Worm (Caenorhabditis elegans) whole organism, L3 larva: Measurements from ENCODE around the gene nhr-42.

ENCODE experiments used
- R02D3.7 ChIP-seq: fragments of 150-350 bp; optimal IDR thresholded peaks from 2 replicates; lab custom pipeline; 2014; ENCODE audit warnings: missing biosample characterization, missing genetic modification characterization
- ZK546.5 ChIP-seq: sonication (generic microtip); optimal IDR thresholded peaks from 2 replicates; lab custom pipeline; 2017; ENCODE audit warnings: missing biosample characterization, missing genetic modification characterization
- ceh-28 ChIP-seq: fragments of 150-350 bp; optimal IDR thresholded peaks from 2 replicates; lab custom pipeline; 2014; ENCODE audit warnings: missing biosample characterization, missing genetic modification reagents, missing genetic modification characterization
- daf-12 ChIP-seq: fragments of 150-350 bp; optimal IDR thresholded peaks from 2 replicates; lab custom pipeline; 2014; ENCODE audit warnings: missing biosample characterization, missing genetic modification reagents, missing genetic modification characterization
- egl-27 ChIP-seq: sonication (generic microtip); optimal IDR thresholded peaks from 4 replicates; lab custom pipeline; 2017; ENCODE audit warnings: missing biosample characterization, missing genetic modification reagents, missing genetic modification characterization
- egl-5 ChIP-seq: fragments of 150-350 bp; optimal IDR thresholded peaks from 2 replicates; lab custom pipeline; 2017; ENCODE audit warnings: missing biosample characterization, missing genetic modification reagents, missing genetic modification characterization, inconsistent platforms
- elt-2 ChIP-seq: sonication (generic microtip); optimal IDR thresholded peaks from 2 replicates; lab custom pipeline; 2016; ENCODE audit warnings: missing genetic modification reagents, mild to moderate bottlenecking, missing genetic modification characterization, missing compliant biosample characterization
- elt-3 ChIP-seq, 3 experiments: fragments of 150-350 bp in 1 of 3; sonication (generic microtip) in 2 of 3; optimal IDR thresholded peaks; 2 replicates in 2 of 3; 4 replicates in 1 of 3; lab custom pipeline; 2014 to 2017; ENCODE audit warnings: missing biosample characterization in 3 of 3, missing genetic modification characterization in 3 of 3
- eor-1 ChIP-seq, 2 experiments: fragments of 150-350 bp; optimal IDR thresholded peaks; 2 replicates each; lab custom pipeline; 2014 to 2018; ENCODE audit warnings: missing biosample characterization in 2 of 2, missing genetic modification characterization in 2 of 2
- fkh-10 ChIP-seq: sonication (generic microtip); optimal IDR thresholded peaks from 2 replicates; lab custom pipeline; 2017; ENCODE audit warnings: missing biosample characterization, missing genetic modification reagents, missing genetic modification characterization
- fkh-2 ChIP-seq: fragments of 150-350 bp; optimal IDR thresholded peaks from 2 replicates; lab custom pipeline; 2014; ENCODE audit warnings: missing biosample characterization, missing genetic modification reagents, missing genetic modification characterization
- fos-1 ChIP-seq: fragments of 150-350 bp; optimal IDR thresholded peaks from 2 replicates; lab custom pipeline; 2014; ENCODE audit warnings: missing biosample characterization, missing genetic modification characterization
- hmg-11 ChIP-seq: sonication (generic microtip); optimal IDR thresholded peaks from 2 replicates; lab custom pipeline; 2016; ENCODE audit warnings: missing genetic modification characterization, missing compliant biosample characterization
- jun-1 ChIP-seq: fragments of 150-350 bp; optimal IDR thresholded peaks from 2 replicates; lab custom pipeline; 2014; ENCODE audit warnings: missing biosample characterization, missing genetic modification reagents, missing genetic modification characterization
- lin-15B ChIP-seq: fragments of 150-350 bp; optimal IDR thresholded peaks from 2 replicates; lab custom pipeline; 2014; ENCODE audit warnings: missing biosample characterization, missing genetic modification characterization
- lin-39 ChIP-seq: fragments of 150-350 bp; optimal IDR thresholded peaks from 2 replicates; lab custom pipeline; 2018; ENCODE audit warnings: missing biosample characterization, missing genetic modification reagents, missing genetic modification characterization
- lsy-12 ChIP-seq: sonication (generic microtip); optimal IDR thresholded peaks from 2 replicates; lab custom pipeline; 2016; ENCODE audit warnings: mild to moderate bottlenecking, missing genetic modification characterization, missing compliant biosample characterization
- mdl-1 ChIP-seq: fragments of 150-350 bp; optimal IDR thresholded peaks from 2 replicates; lab custom pipeline; 2014; ENCODE audit warnings: missing biosample characterization, missing genetic modification characterization
- mml-1 ChIP-seq: fragments of 150-350 bp; sonication (generic microtip); optimal IDR thresholded peaks from 3 replicates; lab custom pipeline; 2014; ENCODE audit warnings: missing biosample characterization, missing genetic modification characterization
- nfya-1 ChIP-seq: sonication (generic microtip); optimal IDR thresholded peaks from 2 replicates; lab custom pipeline; 2017; ENCODE audit warnings: missing genetic modification characterization, mild to moderate bottlenecking, missing compliant biosample characterization, antibody characterized with exemption, moderate library complexity; ENCODE audit not compliant: insufficient read depth
- nhr-11 ChIP-seq: fragments of 150-350 bp; optimal IDR thresholded peaks from 2 replicates; lab custom pipeline; 2014; ENCODE audit warnings: missing biosample characterization, missing genetic modification characterization
- nhr-12 ChIP-seq: fragments of 150-350 bp; optimal IDR thresholded peaks from 2 replicates; lab custom pipeline; 2014; ENCODE audit warnings: missing biosample characterization, missing genetic modification characterization
- nhr-237 ChIP-seq: fragments of 150-350 bp; optimal IDR thresholded peaks from 2 replicates; lab custom pipeline; 2014; ENCODE audit warnings: missing biosample characterization, missing genetic modification characterization
- nhr-28 ChIP-seq: fragments of 150-350 bp; optimal IDR thresholded peaks from 2 replicates; lab custom pipeline; 2014; ENCODE audit warnings: missing biosample characterization, missing genetic modification characterization
- nhr-67 ChIP-seq: fragments of 150-350 bp; optimal IDR thresholded peaks from 2 replicates; lab custom pipeline; 2014; ENCODE audit warnings: missing biosample characterization, missing genetic modification characterization
- nhr-76 ChIP-seq: fragments of 150-350 bp; sonication (generic microtip); optimal IDR thresholded peaks from 5 replicates; lab custom pipeline; 2014; ENCODE audit warnings: missing biosample characterization, missing genetic modification characterization
- pha-4 ChIP-seq: fragments of 150-350 bp; optimal IDR thresholded peaks from 2 replicates; lab custom pipeline; 2014; ENCODE audit warnings: missing biosample characterization, missing genetic modification reagents, missing genetic modification characterization
- sea-2 ChIP-seq: fragments of 150-350 bp; sonication (generic microtip); optimal IDR thresholded peaks from 4 replicates; lab custom pipeline; 2014; ENCODE audit warnings: missing biosample characterization, missing genetic modification reagents, missing genetic modification characterization
- skn-1 ChIP-seq: fragments of 150-350 bp; optimal IDR thresholded peaks from 2 replicates; lab custom pipeline; 2014; ENCODE audit warnings: missing biosample characterization, missing genetic modification characterization
- snpc-4 ChIP-seq: fragments of 150-350 bp; optimal IDR thresholded peaks from 2 replicates; lab custom pipeline; 2014; ENCODE audit warnings: missing biosample characterization, missing genetic modification characterization
- tbx-2 ChIP-seq: sonication (generic microtip); optimal IDR thresholded peaks from 2 replicates; lab custom pipeline; 2016; ENCODE audit warnings: mild to moderate bottlenecking, missing genetic modification characterization, missing compliant biosample characterization
- unc-39 ChIP-seq: sonication (generic microtip); optimal IDR thresholded peaks from 4 replicates; lab custom pipeline; 2017; ENCODE audit warnings: missing biosample characterization, missing genetic modification characterization
- unc-62 ChIP-seq: fragments of 150-350 bp; sonication (generic microtip); optimal IDR thresholded peaks from 4 replicates; lab custom pipeline; 2014; ENCODE audit warnings: missing biosample characterization, missing genetic modification reagents, missing genetic modification characterization
- zag-1 ChIP-seq: fragments of 150-350 bp; optimal IDR thresholded peaks from 2 replicates; lab custom pipeline; 2014; ENCODE audit warnings: missing biosample characterization, missing genetic modification characterization
- ztf-11 ChIP-seq: fragments of 150-350 bp; optimal IDR thresholded peaks from 2 replicates; lab custom pipeline; 2014; ENCODE audit warnings: missing biosample characterization, missing genetic modification characterization

The nhr-42 gene

DNA sequence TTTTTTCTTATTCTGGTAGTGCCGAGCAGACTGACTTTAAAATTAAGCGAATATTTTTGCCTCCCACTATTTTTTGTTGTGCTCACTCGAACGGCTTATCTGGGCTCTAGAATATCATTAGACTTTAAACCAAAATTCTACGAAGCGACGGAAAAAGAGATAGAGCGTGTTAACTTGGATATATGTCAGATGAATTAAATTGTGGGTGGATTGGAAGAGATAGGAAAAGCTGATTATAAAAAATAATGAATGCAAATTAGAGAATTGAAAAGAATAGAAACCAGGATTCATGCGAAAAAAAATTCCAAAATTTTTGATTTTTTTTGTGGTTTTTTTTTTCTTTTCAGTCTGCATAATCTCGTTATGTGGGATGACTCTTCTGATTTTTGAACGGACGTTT is 23.2 kb downstream of the nhr-42 start, which contains the start of gene F20A1.4:
Gene F20A1.4, minus strand, starts transcription at position 101 of the 400 bp plus-strand sequence.
- TF ChIP-seq ceh-28 (tag; lab: Kevin White, UChicago) (no peak), skn-1 (tag; lab: Kevin White, UChicago) (no peak), lin-15B (tag; lab: Kevin White, UChicago) (no peak), R02D3.7 (tag; lab: Kevin White, UChicago) (no peak), mml-1 (tag; lab: Kevin White, UChicago) (no peak), nhr-76 (no peak), tbx-2 (no peak), pha-4 (tag; lab: Kevin White, UChicago) (no peak), lin-39 (tag; lab: Kevin White, UChicago) (no peak), unc-39 (no peak), fkh-10 (GFP tag; lab: Kevin White, UChicago) (no peak), eor-1 (tag; optimal IDR thresholded peaks at IDR 0.05; lab: Kevin White, UChicago) (no peak), egl-27 (no peak), unc-62 (GFP tag; lab: Kevin White, UChicago) (no peak), mdl-1 (tag; lab: Kevin White, UChicago) (no peak), daf-12 (no peak), elt-3 (tag; optimal IDR thresholded peaks at IDR 0.05; lab: Kevin White, UChicago) (no peak), ztf-11 (no peak), fos-1 (tag; lab: Kevin White, UChicago) (no peak), nhr-67 (tag; lab: Kevin White, UChicago) (no peak)

DNA sequence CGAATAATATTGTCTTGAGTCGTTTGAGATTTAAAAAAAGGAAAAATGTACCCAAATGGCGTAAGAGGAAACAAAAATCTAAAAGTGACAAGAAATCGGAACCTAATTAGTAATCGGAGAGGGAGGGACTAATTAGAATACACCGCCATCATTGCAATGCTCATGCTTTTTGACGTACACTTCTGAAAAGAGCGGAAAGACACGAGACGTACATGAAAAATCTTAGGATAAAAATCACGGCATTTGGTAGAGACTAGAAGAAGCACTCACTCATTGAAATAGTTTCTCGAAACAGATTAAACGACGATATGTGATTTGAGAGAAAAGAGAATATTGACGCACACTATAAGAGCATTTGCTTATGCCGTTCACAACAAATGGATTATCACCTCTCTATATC is 24.4 kb downstream of the nhr-42 start:
- TF ChIP-seq lsy-12 (tag; lab: Kevin White, UChicago), result no peak
- TF ChIP-seq mml-1 (tag; lab: Kevin White, UChicago), result no peak
- TF ChIP-seq snpc-4, result no peak
- no peak for TF ChIP-seq zag-1 (tag; lab: Kevin White, UChicago)
- no peak for TF ChIP-seq nhr-67 (tag; lab: Kevin White, UChicago)
- TF ChIP-seq R02D3.7 (tag; lab: Kevin White, UChicago), result no peak

DNA sequence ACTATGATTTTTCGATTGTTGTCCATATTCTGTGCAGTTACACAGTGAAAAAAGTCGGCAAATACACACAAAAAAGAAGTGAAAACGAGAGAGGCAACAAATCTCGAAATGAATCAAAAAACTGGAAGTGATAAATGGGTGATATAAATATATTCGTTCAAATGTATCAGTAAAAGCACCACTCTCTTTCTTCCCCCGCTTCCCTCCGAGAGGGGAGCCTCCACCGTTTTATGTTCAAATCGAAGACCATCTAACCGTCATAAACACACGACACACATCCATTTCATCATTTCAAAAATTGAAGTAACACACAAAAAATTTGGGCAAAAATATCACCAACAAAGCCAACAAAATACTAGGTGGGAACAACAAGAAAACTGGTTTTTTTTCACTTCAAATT is 28.4 kb downstream of the nhr-42 start, which contains the start of gene F20A1.6:
Gene F20A1.6, minus strand, starts transcription at position 101 of the 400 bp plus-strand sequence.
- TF ChIP-seq nhr-28, result no peak

DNA sequence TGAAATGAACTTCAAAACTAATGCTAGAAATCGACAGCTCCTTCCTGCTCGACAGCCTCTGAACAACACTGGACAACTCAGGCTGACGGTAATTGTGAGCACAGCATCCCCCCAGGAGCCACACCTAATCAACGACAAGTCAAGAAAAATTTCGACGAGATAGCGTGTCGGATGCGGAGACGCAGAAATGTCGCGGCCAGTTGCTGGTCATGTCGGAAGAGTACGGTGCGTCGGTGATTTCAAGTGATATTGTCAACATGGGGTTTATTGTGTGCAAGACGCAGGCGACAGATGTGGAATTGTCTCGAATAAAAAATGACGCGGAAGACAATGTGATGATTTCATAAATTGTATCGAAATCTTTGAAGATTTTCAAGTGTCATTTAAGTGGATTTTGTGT is 37.9 kb downstream of the nhr-42 start, which contains the start of gene twk-11:
Gene twk-11, minus strand, starts transcription at position 101 of the 400 bp plus-strand sequence.
- TF ChIP-seq zag-1 (tag; lab: Kevin White, UChicago) (no peak), ztf-11 (no peak), nhr-12 (tag; lab: Kevin White, UChicago) (no peak), egl-5 (no peak), ZK546.5 (no peak), snpc-4 (no peak), jun-1 (tag; lab: Kevin White, UChicago) (no peak), fkh-2 (no peak)
- TF ChIP-seq, all 47 proteins: peak for 0

DNA sequence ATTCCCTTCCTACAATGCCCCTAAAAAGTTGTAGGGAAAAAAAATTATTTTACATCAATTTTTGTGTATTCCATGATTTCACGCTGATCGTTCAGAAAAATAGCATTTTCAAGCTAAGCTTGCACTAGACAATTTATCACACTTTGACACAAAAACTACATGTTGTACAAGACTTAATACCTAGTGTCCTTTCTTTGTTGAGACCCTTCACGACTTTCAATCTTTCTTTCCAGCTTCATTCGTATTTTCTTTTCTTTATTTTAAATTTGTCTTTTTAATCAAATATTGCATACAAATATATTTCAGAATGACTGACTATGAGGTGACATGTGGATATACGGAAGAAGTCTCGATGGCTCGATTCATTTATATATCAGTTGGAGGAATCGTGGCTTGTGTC is 47.4 kb downstream of the nhr-42 start, which contains the start of gene F20A1.2:
Gene F20A1.2, plus strand, starts transcription at position 301 of the 400 bp plus-strand sequence.
- TF ChIP-seq daf-12, result no peak
- TF ChIP-seq elt-2, result no peak
- no peak for TF ChIP-seq nfya-1 (tag; lab: Kevin White, UChicago)
- TF ChIP-seq snpc-4, result no peak
- no peak for TF ChIP-seq nhr-237 (tag; lab: Kevin White, UChicago)
- TF ChIP-seq unc-62 (GFP tag; lab: Kevin White, UChicago), result no peak
- no peak for TF ChIP-seq R02D3.7 (tag; lab: Kevin White, UChicago)
- no peak for TF ChIP-seq sea-2 (GFP tag; lab: Kevin White, UChicago)
- TF ChIP-seq nhr-11 (tag; lab: Kevin White, UChicago), result no peak
- no peak for TF ChIP-seq hmg-11 (tag; lab: Kevin White, UChicago)
